Worm (Caenorhabditis elegans) whole organism, L1 larva: ENCODE measurements around the gene F59G1.4.

Experiments used
- C04F5.9 ChIP-seq: sonication (generic microtip); optimal IDR thresholded peaks from 2 replicates; lab custom pipeline; 2016; ENCODE audit warnings: missing genetic modification characterization, missing compliant biosample characterization
- C34B4.2 ChIP-seq: sonication (generic microtip); optimal IDR thresholded peaks from 2 replicates; lab custom pipeline; 2017; ENCODE audit warnings: mild to moderate bottlenecking, missing genetic modification characterization, missing compliant biosample characterization
- Y116A8C.19 ChIP-seq: sonication (generic microtip); optimal IDR thresholded peaks from 2 replicates; lab custom pipeline; 2016; ENCODE audit warnings: missing compliant biosample characterization, missing genetic modification characterization, borderline replicate concordance
- aha-1 ChIP-seq: fragments of 150-350 bp; optimal IDR thresholded peaks from 2 replicates; lab custom pipeline; 2014; ENCODE audit warnings: missing biosample characterization, missing genetic modification characterization
- ama-1 ChIP-seq: fragments of 150-350 bp; optimal IDR thresholded peaks from 2 replicates; lab custom pipeline; 2014
- blmp-1 ChIP-seq: fragments of 150-350 bp; optimal IDR thresholded peaks from 2 replicates; lab custom pipeline; 2014; ENCODE audit warnings: missing biosample characterization, missing genetic modification characterization
- ceh-63 ChIP-seq: fragments of 200-800 bp; sonication (Bioruptor generic); optimal IDR thresholded peaks from 2 replicates; lab custom pipeline; 2018; ENCODE audit warnings: mild to moderate bottlenecking, missing genetic modification characterization, missing compliant biosample characterization
- ceh-82 ChIP-seq, 3 experiments: fragments of 150-350 bp in 1 of 3; sonication (generic microtip) in 2 of 3; optimal IDR thresholded peaks; 2 replicates each; lab custom pipeline; 2014 to 2017; ENCODE audit warnings: missing biosample characterization in 3 of 3, missing genetic modification characterization in 3 of 3
- ceh-90 ChIP-seq: sonication (generic microtip); optimal IDR thresholded peaks from 2 replicates; lab custom pipeline; 2016; ENCODE audit warnings: missing genetic modification characterization, missing compliant biosample characterization
- dpl-1 ChIP-seq, 3 experiments: fragments of 150-350 bp in 2 of 3; sonication (generic microtip) in 1 of 3; optimal IDR thresholded peaks; 2 replicates each; lab custom pipeline; 2014 to 2017; ENCODE audit warnings: missing biosample characterization in 3 of 3, missing genetic modification characterization in 3 of 3, missing genetic modification reagents in 3 of 3
- dsc-1 ChIP-seq: sonication (generic microtip); optimal IDR thresholded peaks from 2 replicates; lab custom pipeline; 2016; ENCODE audit warnings: mild to moderate bottlenecking, missing genetic modification characterization, missing compliant biosample characterization
- efl-3 ChIP-seq: fragments of 200-800 bp; sonication (Bioruptor generic); optimal IDR thresholded peaks from 2 replicates; lab custom pipeline; 2018; ENCODE audit warnings: mild to moderate bottlenecking, missing genetic modification characterization, missing compliant biosample characterization
- egl-13 ChIP-seq: sonication (generic microtip); optimal IDR thresholded peaks from 2 replicates; lab custom pipeline; 2016; ENCODE audit warnings: missing genotype, missing genetic modification reagents, missing genetic modification characterization, missing compliant biosample characterization
- egl-27 ChIP-seq, 2 experiments: fragments of 150-350 bp in 1 of 2; sonication (generic microtip); optimal IDR thresholded peaks; 3 replicates each; lab custom pipeline; 2017 to 2018; ENCODE audit warnings: missing biosample characterization in 2 of 2, missing genetic modification characterization in 2 of 2, missing genetic modification reagents in 2 of 2
- elt-2 ChIP-seq: sonication (generic microtip); optimal IDR thresholded peaks from 2 replicates; lab custom pipeline; 2016; ENCODE audit warnings: missing genetic modification characterization, mild to moderate bottlenecking, inconsistent platforms, missing compliant biosample characterization, missing genetic modification reagents
- elt-3 ChIP-seq, 6 experiments: fragments of 150-350 bp in 1 of 6; sonication (generic microtip); optimal IDR thresholded peaks; 2 replicates each; lab custom pipeline; 2017 to 2018; ENCODE audit warnings: missing biosample characterization in 6 of 6, missing genetic modification characterization in 6 of 6, inconsistent platforms in 1 of 6
- ets-5 ChIP-seq: fragments of 200-800 bp; sonication (Bioruptor generic); IDR thresholded peaks from 2 replicates; pipeline ENCODE4 v1.3.6; 2022; ENCODE audit warnings: missing genetic modification characterization, missing compliant biosample characterization
- fkh-10 ChIP-seq: sonication (generic microtip); optimal IDR thresholded peaks from 2 replicates; lab custom pipeline; 2017; ENCODE audit warnings: missing biosample characterization, missing genetic modification reagents, missing genetic modification characterization
- fkh-8 ChIP-seq: sonication (generic microtip); optimal IDR thresholded peaks from 2 replicates; lab custom pipeline; 2016; ENCODE audit warnings: mild to moderate bottlenecking, missing genetic modification characterization, missing compliant biosample characterization
- fos-1 ChIP-seq: fragments of 150-350 bp; optimal IDR thresholded peaks from 2 replicates; lab custom pipeline; 2014; ENCODE audit warnings: missing biosample characterization, missing genetic modification characterization
- grh-1 ChIP-seq: fragments of 200-800 bp; sonication (Bioruptor generic); IDR thresholded peaks from 2 replicates; pipeline ENCODE4 v1.3.6; 2022; ENCODE audit warnings: missing genetic modification reagents, missing genetic modification characterization, missing compliant biosample characterization
- hlh-17 ChIP-seq: fragments of 200-800 bp; sonication (Bioruptor generic); optimal IDR thresholded peaks from 2 replicates; lab custom pipeline; 2018; ENCODE audit warnings: missing genetic modification characterization, mild to moderate bottlenecking, missing compliant biosample characterization, moderate library complexity, borderline replicate concordance
- irx-1 ChIP-seq: sonication (generic microtip); optimal IDR thresholded peaks from 2 replicates; lab custom pipeline; 2016; ENCODE audit warnings: missing genetic modification characterization, missing compliant biosample characterization
- jun-1 ChIP-seq: fragments of 150-350 bp; optimal IDR thresholded peaks from 2 replicates; lab custom pipeline; 2014; ENCODE audit warnings: missing biosample characterization, missing genetic modification reagents, missing genetic modification characterization
- lin-13 ChIP-seq: fragments of 150-350 bp; optimal IDR thresholded peaks from 2 replicates; lab custom pipeline; 2014; ENCODE audit warnings: missing biosample characterization, missing genetic modification reagents, missing genetic modification characterization
- lin-14 ChIP-seq: fragments of 200-800 bp; sonication (Bioruptor generic); optimal IDR thresholded peaks from 2 replicates; lab custom pipeline; 2018; ENCODE audit warnings: mild to moderate bottlenecking, missing genetic modification characterization, moderate library complexity, missing compliant biosample characterization
- lin-39 ChIP-seq: fragments of 150-350 bp; optimal IDR thresholded peaks from 2 replicates; lab custom pipeline; 2014; ENCODE audit warnings: missing biosample characterization, missing genetic modification reagents, missing genetic modification characterization
- lir-3 ChIP-seq: sonication (generic microtip); optimal IDR thresholded peaks from 2 replicates; lab custom pipeline; 2016; ENCODE audit warnings: mild to moderate bottlenecking, missing genetic modification characterization, moderate library complexity, missing compliant biosample characterization; ENCODE audit not compliant: poor library complexity
- lsy-2 ChIP-seq, 2 experiments: fragments of 150-350 bp; optimal IDR thresholded peaks; 2 replicates each; lab custom pipeline; 2014; ENCODE audit warnings: missing biosample characterization in 2 of 2, missing genetic modification characterization in 2 of 2
- mab-9 ChIP-seq: fragments of 200-800 bp; sonication (Bioruptor generic); IDR thresholded peaks from 2 replicates; pipeline ENCODE4 v1.3.6; 2022; ENCODE audit warnings: missing genetic modification reagents, missing genetic modification characterization, missing compliant biosample characterization
- mdl-1 ChIP-seq, 2 experiments: fragments of 150-350 bp; optimal IDR thresholded peaks; 2 replicates each; lab custom pipeline; 2014 to 2017; ENCODE audit warnings: missing biosample characterization in 2 of 2, missing genetic modification characterization in 2 of 2, inconsistent platforms in 1 of 2
- mef-2 ChIP-seq: fragments of 150-350 bp; optimal IDR thresholded peaks from 2 replicates; lab custom pipeline; 2014; ENCODE audit warnings: missing biosample characterization, missing genetic modification characterization
- nhr-11 ChIP-seq: fragments of 150-350 bp; optimal IDR thresholded peaks from 2 replicates; lab custom pipeline; 2014; ENCODE audit warnings: missing biosample characterization, missing genetic modification characterization
- nhr-71 ChIP-seq: sonication (generic microtip); optimal IDR thresholded peaks from 2 replicates; lab custom pipeline; 2016; ENCODE audit warnings: mild to moderate bottlenecking, missing genetic modification characterization, moderate library complexity, missing compliant biosample characterization
- nhr-76 ChIP-seq: sonication (generic microtip); optimal IDR thresholded peaks from 2 replicates; lab custom pipeline; 2017; ENCODE audit warnings: missing biosample characterization, missing genetic modification characterization
- nhr-77 ChIP-seq: fragments of 150-350 bp; optimal IDR thresholded peaks from 2 replicates; lab custom pipeline; 2014; ENCODE audit warnings: missing biosample characterization, missing genetic modification characterization
- rnt-1 ChIP-seq: sonication (generic microtip); optimal IDR thresholded peaks from 2 replicates; lab custom pipeline; 2016; ENCODE audit warnings: mild to moderate bottlenecking, missing genetic modification characterization, moderate library complexity, missing compliant biosample characterization
- skn-1 ChIP-seq: fragments of 150-350 bp; optimal IDR thresholded peaks from 2 replicates; lab custom pipeline; 2014; ENCODE audit warnings: missing biosample characterization, missing genetic modification characterization
- snpc-4 ChIP-seq: fragments of 150-350 bp; optimal IDR thresholded peaks from 2 replicates; lab custom pipeline; 2014; ENCODE audit warnings: missing biosample characterization, missing genetic modification characterization
- snu-23 ChIP-seq: sonication (generic microtip); optimal IDR thresholded peaks from 2 replicates; lab custom pipeline; 2016; ENCODE audit warnings: missing genetic modification characterization, missing compliant biosample characterization
- sptf-1 ChIP-seq: fragments of 150-350 bp; optimal IDR thresholded peaks from 2 replicates; lab custom pipeline; 2014; ENCODE audit warnings: missing biosample characterization, missing genetic modification characterization
- swsn-7 ChIP-seq: sonication (generic microtip); optimal IDR thresholded peaks from 2 replicates; lab custom pipeline; 2016; ENCODE audit warnings: missing genetic modification characterization, missing compliant biosample characterization
- tbx-2 ChIP-seq: sonication (generic microtip); optimal IDR thresholded peaks from 2 replicates; lab custom pipeline; 2016; ENCODE audit warnings: missing genetic modification characterization, missing compliant biosample characterization
- unc-30 ChIP-seq: sonication (generic microtip); optimal IDR thresholded peaks from 2 replicates; lab custom pipeline; 2017; ENCODE audit warnings: missing biosample characterization, missing genetic modification characterization
- unc-62 ChIP-seq: fragments of 150-350 bp; optimal IDR thresholded peaks from 2 replicates; lab custom pipeline; 2014; ENCODE audit warnings: missing biosample characterization, missing genetic modification reagents, missing genetic modification characterization
- unc-86 ChIP-seq: sonication (generic microtip); optimal IDR thresholded peaks from 2 replicates; lab custom pipeline; 2016; ENCODE audit warnings: missing genetic modification characterization, missing compliant biosample characterization
- unc-98 ChIP-seq: fragments of 200-800 bp; sonication (Bioruptor generic); IDR thresholded peaks from 2 replicates; pipeline ENCODE4 v1.3.6; 2022; ENCODE audit warnings: missing genetic modification characterization, missing compliant biosample characterization
- xbp-1 ChIP-seq: sonication (generic microtip); optimal IDR thresholded peaks from 2 replicates; lab custom pipeline; 2016; ENCODE audit warnings: missing genetic modification characterization, missing compliant biosample characterization
- ztf-4 ChIP-seq: fragments of 150-350 bp; optimal IDR thresholded peaks from 2 replicates; lab custom pipeline; 2014; ENCODE audit warnings: missing biosample characterization, missing genetic modification characterization

F59G1.4 gene

DNA sequence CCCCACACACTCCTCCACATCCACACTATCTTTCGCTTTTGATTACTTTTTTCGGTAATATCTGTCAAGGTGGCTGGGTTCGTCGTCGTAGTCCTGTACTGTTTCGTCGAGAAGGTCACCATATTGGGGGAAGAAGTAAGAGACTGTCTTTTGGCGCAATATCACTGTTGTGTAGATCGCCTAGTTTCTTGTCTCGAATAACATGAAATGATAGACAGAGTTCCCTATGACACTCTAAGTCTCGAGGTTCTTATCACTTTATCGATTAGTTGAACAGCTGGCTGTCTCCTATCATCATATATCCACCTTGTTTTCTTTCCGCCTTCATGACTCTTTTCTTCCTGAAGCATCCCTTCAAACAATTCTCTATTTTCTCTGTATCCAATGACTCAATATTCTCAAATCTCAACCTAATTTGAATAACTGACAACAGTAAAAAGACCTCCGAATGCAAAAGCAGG lies 38.0 kb downstream of the F59G1.4 start (continued):
- TF ChIP-seq mef-2 (no peak), unc-86 (tag; lab: Kevin White, UChicago) (no peak), lin-39 (tag; lab: Kevin White, UChicago) (no peak), ceh-82 (tag; optimal IDR thresholded peaks at IDR 0.05; lab: Kevin White, UChicago) (no peak), dsc-1 (tag; lab: Kevin White, UChicago) (no peak), ceh-63 (GFP tag; lab: Kevin White, UChicago) (no peak), snpc-4 (tag; lab: Kevin White, UChicago) (no peak), unc-98 (no peak), nhr-11 (tag; lab: Kevin White, UChicago) (peak; percentile 7), Y116A8C.19 (tag; lab: Kevin White, UChicago) (no peak), nhr-76 (tag; lab: Kevin White, UChicago) (no peak), efl-3 (GFP tag; lab: Kevin White, UChicago) (no peak), C04F5.9 (tag; lab: Kevin White, UChicago) (no peak), elt-3 (tag; optimal IDR thresholded peaks at IDR 0.05; lab: Kevin White, UChicago) (peak in 2 of 6 experiments; percentile 42 to 82), rnt-1 (tag; lab: Kevin White, UChicago) (peak; percentile 56), nhr-77 (tag; lab: Kevin White, UChicago) (no peak), unc-62 (no peak), ets-5 (GFP tag; lab: Robert Waterston, UW) (no peak), lin-14 (GFP tag; lab: Kevin White, UChicago) (peak; percentile 65), jun-1 (no peak), skn-1 (no peak), dpl-1 (GFP tag; optimal IDR thresholded peaks at IDR 0.05; lab: Kevin White, UChicago) (no peak), mab-9 (GFP tag; lab: Robert Waterston, UW) (no peak), mdl-1 (tag; optimal IDR thresholded peaks at IDR 0.05; lab: Kevin White, UChicago) (peak in 1 of 2 experiments; percentile 14), lin-13 (GFP tag; lab: Kevin White, UChicago) (no peak), lsy-2 (tag; optimal IDR thresholded peaks at IDR 0.05; lab: Kevin White, UChicago) (peak; percentile 21 to 33), irx-1 (no peak), lir-3 (no peak), nhr-71 (tag; lab: Kevin White, UChicago) (peak; percentile 41), ztf-4 (tag; lab: Kevin White, UChicago) (no peak), swsn-7 (tag; lab: Kevin White, UChicago) (no peak), aha-1 (no peak), tbx-2 (tag; lab: Kevin White, UChicago) (peak; percentile 16), fos-1 (no peak), C34B4.2 (tag; lab: Kevin White, UChicago) (no peak), egl-27 (tag; optimal IDR thresholded peaks at IDR 0.05; lab: Kevin White, UChicago) (no peak), fkh-8 (no peak), xbp-1 (tag; lab: Kevin White, UChicago) (no peak), ama-1 (lab: Kevin White, UChicago) (no peak), blmp-1 (tag; lab: Kevin White, UChicago) (peak; percentile 62), ceh-90 (tag; lab: Kevin White, UChicago) (no peak), hlh-17 (GFP tag; lab: Kevin White, UChicago) (no peak), elt-2 (tag; lab: Kevin White, UChicago) (no peak), fkh-10 (no peak), sptf-1 (tag; lab: Kevin White, UChicago) (no peak), snu-23 (peak; percentile 42), egl-13 (tag; lab: Kevin White, UChicago) (no peak), grh-1 (GFP tag; lab: Robert Waterston, UW) (0 out of 2 replicates have a peak, but pooled peaks have one; percentile 17), unc-30 (tag; lab: Kevin White, UChicago) (no peak)
